Fruit fly (Drosophila melanogaster) whole organism, embryonic: ENCODE results near the gene miple1.
A peak's percentile ranks its signal among the peaks of the same experiment; 100 is the strongest.

ENCODE experiments used
- Blimp-1 ChIP-seq: fragments of 200-800 bp; sonication (Bioruptor generic); optimal IDR thresholded peaks from 3 replicates; lab custom pipeline; 2018; ENCODE audit warnings: missing biosample characterization, missing genetic modification characterization, mild to moderate bottlenecking, moderate library complexity, missing genetic modification reagents
- Bteb2 ChIP-seq: fragments of 200-800 bp; sonication (Bioruptor generic); optimal IDR thresholded peaks from 2 replicates; lab custom pipeline; 2016; ENCODE audit warnings: missing biosample characterization, missing genetic modification characterization
- CG10274 ChIP-seq: fragments of 200-800 bp; sonication (Bioruptor generic); optimal IDR thresholded peaks from 3 replicates; lab custom pipeline; 2017; ENCODE audit warnings: missing biosample characterization, mild to moderate bottlenecking, missing genetic modification characterization
- CG10979 ChIP-seq: fragments of 200-800 bp; sonication (Bioruptor generic); optimal IDR thresholded peaks from 2 replicates; lab custom pipeline; 2018; ENCODE audit warnings: missing biosample characterization, mild to moderate bottlenecking, missing genetic modification characterization, moderate library complexity
- CG12104 ChIP-seq: fragments of 200-800 bp; sonication (Bioruptor generic); optimal IDR thresholded peaks from 3 replicates; lab custom pipeline; 2016; ENCODE audit warnings: missing biosample characterization, missing genetic modification characterization
- CG12299 ChIP-seq: fragments of 200-800 bp; sonication (Bioruptor generic); optimal IDR thresholded peaks from 2 replicates; lab custom pipeline; 2018; ENCODE audit warnings: missing biosample characterization, mild to moderate bottlenecking, missing genetic modification characterization
- CG13123 ChIP-seq: fragments of 200-800 bp; sonication (Bioruptor generic); optimal IDR thresholded peaks from 2 replicates; lab custom pipeline; 2016; ENCODE audit warnings: missing biosample characterization, missing genetic modification characterization
- CG17385 ChIP-seq: fragments of 200-800 bp; sonication (Bioruptor generic); optimal IDR thresholded peaks from 3 replicates; lab custom pipeline; 2018; ENCODE audit warnings: missing biosample characterization, mild to moderate bottlenecking, missing genetic modification characterization
- CG17612 ChIP-seq: fragments of 200-800 bp; sonication (Bioruptor generic); IDR thresholded peaks from 2 replicates; pipeline ENCODE4 v1.3.6; 2022; ENCODE audit warnings: missing biosample characterization, missing genetic modification characterization
- CG17829 ChIP-seq: fragments of 200-800 bp; optimal IDR thresholded peaks from 2 replicates; lab custom pipeline; 2019; ENCODE audit warnings: missing biosample characterization, mild to moderate bottlenecking, missing genetic modification characterization, moderate library complexity
- CG2116 ChIP-seq: fragments of 200-800 bp; sonication (Bioruptor generic); optimal IDR thresholded peaks from 3 replicates; lab custom pipeline; 2018; ENCODE audit warnings: missing biosample characterization, mild to moderate bottlenecking, missing genetic modification characterization
- CG31224 ChIP-seq: fragments of 200-800 bp; sonication (Bioruptor generic); IDR thresholded peaks from 2 replicates; pipeline ENCODE4 v1.3.6; 2022; ENCODE audit warnings: missing biosample characterization, missing genetic modification characterization
- CG6683 ChIP-seq: fragments of 200-800 bp; sonication (Bioruptor generic); optimal IDR thresholded peaks from 2 replicates; lab custom pipeline; 2017; ENCODE audit warnings: missing biosample characterization, mild to moderate bottlenecking, missing genetic modification characterization, missing genetic modification reagents
- CG6854 ChIP-seq: fragments of 200-800 bp; sonication (Bioruptor generic); optimal IDR thresholded peaks from 3 replicates; lab custom pipeline; 2017; ENCODE audit warnings: missing biosample characterization, mild to moderate bottlenecking, missing genetic modification characterization
- CG7839 ChIP-seq: fragments of 200-800 bp; sonication (Bioruptor generic); optimal IDR thresholded peaks from 3 replicates; lab custom pipeline; 2018; ENCODE audit warnings: missing biosample characterization, mild to moderate bottlenecking, missing genetic modification characterization, moderate library complexity
- CG9817 ChIP-seq: fragments of 200-800 bp; sonication (Bioruptor generic); optimal IDR thresholded peaks from 2 replicates; lab custom pipeline; 2018; ENCODE audit warnings: missing biosample characterization, mild to moderate bottlenecking, missing genetic modification characterization, moderate library complexity
- Fer3 ChIP-seq: fragments of 200-800 bp; sonication (Bioruptor generic); optimal IDR thresholded peaks from 2 replicates; lab custom pipeline; 2018; ENCODE audit warnings: missing biosample characterization, mild to moderate bottlenecking, missing genetic modification characterization, moderate library complexity
- Lpt ChIP-seq: fragments of >200 bp; optimal IDR thresholded peaks from 2 replicates; lab custom pipeline; 2018; ENCODE audit warnings: missing biosample characterization, missing genetic modification characterization
- Mrtf ChIP-seq: fragments of 200-800 bp; sonication (Bioruptor generic); IDR thresholded peaks from 3 replicates; pipeline ENCODE4 v1.3.6; 2022; ENCODE audit warnings: missing biosample characterization, missing genetic modification characterization
- Optix ChIP-seq: fragments of 200-800 bp; sonication (Bioruptor generic); IDR thresholded peaks from 3 replicates; pipeline ENCODE4 v1.3.6; 2022; ENCODE audit warnings: missing biosample characterization, missing genetic modification characterization
- Scr ChIP-seq: fragments of 200-800 bp; sonication (Bioruptor generic); IDR thresholded peaks from 2 replicates; pipeline ENCODE4 v1.3.6; 2022; ENCODE audit warnings: missing biosample characterization, missing genetic modification characterization; ENCODE audit not compliant: partially characterized antibody
- Six4 ChIP-seq: fragments of 200-800 bp; sonication (Bioruptor generic); optimal IDR thresholded peaks from 2 replicates; lab custom pipeline; 2016; ENCODE audit warnings: missing biosample characterization, missing genetic modification characterization
- Sox102F ChIP-seq: fragments of 200-800 bp; sonication (Bioruptor generic); optimal IDR thresholded peaks from 2 replicates; lab custom pipeline; 2018; ENCODE audit warnings: missing biosample characterization, mild to moderate bottlenecking, missing genetic modification characterization, moderate library complexity
- TFAM ChIP-seq: fragments of 200-800 bp; sonication (Bioruptor generic); optimal IDR thresholded peaks from 2 replicates; lab custom pipeline; 2017; ENCODE audit warnings: missing biosample characterization, missing genetic modification characterization, inconsistent platforms
- Xrp1 ChIP-seq: fragments of 200-800 bp; sonication (Bioruptor generic); IDR thresholded peaks from 2 replicates; pipeline ENCODE4 v1.3.6; 2022; ENCODE audit warnings: missing biosample characterization, missing genetic modification characterization
- ab ChIP-seq: fragments of 200-800 bp; sonication (Bioruptor generic); optimal IDR thresholded peaks from 2 replicates; lab custom pipeline; 2016; ENCODE audit warnings: missing biosample characterization, missing genetic modification characterization
- ara ChIP-seq: fragments of 200-800 bp; sonication (Bioruptor generic); IDR thresholded peaks from 2 replicates; pipeline ENCODE4 v1.3.6; 2022; ENCODE audit warnings: missing biosample characterization, missing genetic modification characterization
- bigmax ChIP-seq: fragments of 200-800 bp; sonication (Bioruptor generic); optimal IDR thresholded peaks from 2 replicates; lab custom pipeline; 2018; ENCODE audit warnings: missing biosample characterization, mild to moderate bottlenecking, missing genetic modification characterization
- bowl ChIP-seq: fragments of 200-800 bp; sonication (Bioruptor generic); IDR thresholded peaks from 2 replicates; pipeline ENCODE4 v1.3.6; 2022; ENCODE audit warnings: missing biosample characterization, missing genetic modification characterization
- ci ChIP-seq: fragments of 200-800 bp; sonication (Bioruptor generic); IDR thresholded peaks from 3 replicates; pipeline ENCODE4 v1.3.6; 2022; ENCODE audit warnings: missing biosample characterization, missing genetic modification characterization
- en ChIP-seq: fragments of 200-800 bp; sonication (Bioruptor generic); optimal IDR thresholded peaks from 2 replicates; lab custom pipeline; 2016; ENCODE audit warnings: missing biosample characterization, missing genetic modification characterization
- fd102C ChIP-seq: fragments of 200-800 bp; sonication (Bioruptor generic); optimal IDR thresholded peaks from 2 replicates; lab custom pipeline; 2018; ENCODE audit warnings: missing biosample characterization, mild to moderate bottlenecking, missing genetic modification characterization, moderate library complexity
- fru ChIP-seq: fragments of >200 bp; optimal IDR thresholded peaks from 2 replicates; lab custom pipeline; 2017
- gcm2 ChIP-seq: fragments of 200-800 bp; sonication (Bioruptor generic); optimal IDR thresholded peaks from 2 replicates; lab custom pipeline; 2016; ENCODE audit warnings: missing biosample characterization, missing genetic modification characterization
- ham ChIP-seq: fragments of 200-800 bp; sonication (Bioruptor generic); IDR thresholded peaks from 2 replicates; pipeline ENCODE4 v1.3.6; 2022; ENCODE audit warnings: missing biosample characterization, missing genetic modification characterization
- kah ChIP-seq: fragments of 200-800 bp; sonication (Bioruptor generic); optimal IDR thresholded peaks from 2 replicates; lab custom pipeline; 2018; ENCODE audit warnings: missing biosample characterization, mild to moderate bottlenecking, missing genetic modification characterization
- ken ChIP-seq: fragments of 200-800 bp; sonication (Bioruptor generic); IDR thresholded peaks from 3 replicates; pipeline ENCODE4 v1.3.6; 2022; ENCODE audit warnings: missing biosample characterization, missing genetic modification characterization
- lab ChIP-seq: fragments of 200-800 bp; sonication (Bioruptor generic); optimal IDR thresholded peaks from 3 replicates; lab custom pipeline; 2017; ENCODE audit warnings: missing biosample characterization, missing genetic modification characterization, mild to moderate bottlenecking, moderate library complexity, missing genetic modification reagents
- lbe ChIP-seq: fragments of 200-800 bp; sonication (Bioruptor generic); optimal IDR thresholded peaks from 2 replicates; lab custom pipeline; 2016; ENCODE audit warnings: missing biosample characterization, mild to moderate bottlenecking, missing genetic modification characterization
- lola ChIP-seq, 3 experiments: fragments of >200 bp in 2 of 3; fragments of 200-800 bp in 1 of 3; sonication (Bioruptor generic) in 1 of 3; optimal IDR thresholded peaks; 2 replicates each; lab custom pipeline; 2017 to 2019; ENCODE audit warnings: missing biosample characterization in 3 of 3, missing genetic modification characterization in 3 of 3, mild to moderate bottlenecking in 1 of 3, moderate library complexity in 1 of 3
- lov ChIP-seq, 2 experiments: fragments of 200-800 bp in 1 of 2; fragments of >200 bp in 1 of 2; sonication (Bioruptor generic) in 1 of 2; IDR thresholded peaks in 1 of 2; optimal IDR thresholded peaks in 1 of 2; 2 replicates in 1 of 2; 3 replicates in 1 of 2; pipeline versions ENCODE4 v1.3.6 to Lab custom; 2017 to 2022; ENCODE audit warnings: missing biosample characterization in 1 of 2, missing genetic modification characterization in 1 of 2
- maf-S ChIP-seq: fragments of 200-800 bp; sonication (Bioruptor generic); optimal IDR thresholded peaks from 2 replicates; lab custom pipeline; 2016; ENCODE audit warnings: missing biosample characterization, missing genetic modification characterization
- peb ChIP-seq: fragments of 200-800 bp; sonication (Bioruptor generic); IDR thresholded peaks from 2 replicates; pipeline ENCODE4 v1.3.6; 2022; ENCODE audit warnings: missing biosample characterization, missing genetic modification characterization
- pfk ChIP-seq: fragments of 200-800 bp; sonication (Bioruptor generic); optimal IDR thresholded peaks from 2 replicates; lab custom pipeline; 2018; ENCODE audit warnings: missing biosample characterization, mild to moderate bottlenecking, missing genetic modification characterization, moderate library complexity
- pho ChIP-seq: fragments of 200-800 bp; sonication (Bioruptor generic); optimal IDR thresholded peaks from 2 replicates; lab custom pipeline; 2016; ENCODE audit warnings: missing biosample characterization, missing genetic modification characterization
- ro ChIP-seq: fragments of 200-800 bp; sonication (Bioruptor generic); IDR thresholded peaks from 2 replicates; pipeline ENCODE4 v1.3.6; 2022; ENCODE audit warnings: missing biosample characterization, missing genetic modification characterization
- run ChIP-seq: fragments of 200-800 bp; sonication (Bioruptor generic); optimal IDR thresholded peaks from 3 replicates; lab custom pipeline; 2018; ENCODE audit warnings: missing biosample characterization, mild to moderate bottlenecking, missing genetic modification characterization
- sc ChIP-seq, 3 experiments: fragments of >200 bp in 2 of 3; fragments of 200-800 bp in 1 of 3; sonication (Bioruptor generic) in 1 of 3; optimal IDR thresholded peaks; 2 replicates in 2 of 3; 3 replicates in 1 of 3; lab custom pipeline; 2017; ENCODE audit warnings: mild to moderate bottlenecking in 1 of 3, missing biosample characterization in 1 of 3, missing genetic modification characterization in 1 of 3, missing genetic modification reagents in 1 of 3
- ssp ChIP-seq: fragments of 200-800 bp; sonication (Bioruptor generic); IDR thresholded peaks from 2 replicates; pipeline ENCODE4 v1.3.6; 2022; ENCODE audit warnings: missing biosample characterization, missing genetic modification characterization
- tgo ChIP-seq: fragments of 200-800 bp; sonication (Bioruptor generic); IDR thresholded peaks from 3 replicates; pipeline ENCODE4 v1.3.6; 2022; ENCODE audit warnings: missing biosample characterization, missing genetic modification characterization
- wor ChIP-seq: fragments of 200-800 bp; sonication (Bioruptor generic); IDR thresholded peaks from 2 replicates; pipeline ENCODE4 v1.3.6; 2022; ENCODE audit warnings: missing biosample characterization, missing genetic modification characterization

The miple1 gene

DNA sequence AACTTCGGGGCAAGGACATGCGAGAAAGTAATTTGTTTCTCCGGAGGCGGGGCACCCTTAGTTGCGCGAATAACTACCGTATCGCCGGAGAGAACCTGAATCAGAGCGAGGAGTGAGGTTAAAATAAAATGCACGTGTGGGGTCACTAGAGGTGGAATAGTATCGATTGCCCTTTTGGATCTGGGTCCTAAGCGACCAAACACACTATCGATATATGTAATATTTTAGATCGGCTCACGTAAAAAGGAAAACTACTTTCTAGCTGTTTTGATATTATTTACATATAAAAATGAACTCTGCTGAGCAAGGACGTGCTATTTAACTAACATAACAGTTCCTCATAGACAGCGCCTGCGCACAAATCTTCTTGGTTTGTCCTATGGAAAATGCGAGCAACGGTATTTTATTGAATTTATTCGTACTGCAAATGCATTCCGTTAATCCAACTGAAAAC is 4.3 kb upstream of the miple1 start (continued):
- TF ChIP-seq sc (optimal IDR thresholded peaks at IDR 0.05; lab: Kevin White, UChicago) (no peak), sc (GFP tag; optimal IDR thresholded peaks at IDR 0.05; lab: Kevin White, UChicago) (no peak), bigmax (GFP tag; lab: Kevin White, UChicago) (peak; percentile 96), lbe (GFP tag; lab: Kevin White, UChicago) (no peak), Scr (GFP tag; lab: Robert Waterston, UW) (peak; percentile 89), ham (GFP tag; lab: Robert Waterston, UW) (no peak), CG9817 (tag; lab: Kevin White, UChicago) (no peak), kah (GFP tag; lab: Kevin White, UChicago) (no peak), TFAM (GFP tag; lab: Kevin White, UChicago) (no peak), ken (GFP tag; lab: Robert Waterston, UW) (no peak), peb (GFP tag; lab: Robert Waterston, UW) (no peak), Blimp-1 (GFP tag; lab: Kevin White, UChicago) (no peak), Sox102F (GFP tag; lab: Kevin White, UChicago) (no peak), CG17612 (GFP tag; lab: Robert Waterston, UW) (no peak), CG7839 (no peak), ssp (GFP tag; lab: Robert Waterston, UW) (no peak), ro (GFP tag; lab: Robert Waterston, UW) (no peak), CG6683 (GFP tag; lab: Kevin White, UChicago) (no peak), CG12299 (tag; lab: Kevin White, UChicago) (peak; percentile 2), CG13123 (GFP tag; lab: Kevin White, UChicago) (no peak), Optix (GFP tag; lab: Robert Waterston, UW) (no peak), CG17385 (GFP tag; lab: Kevin White, UChicago) (no peak), lola (GFP tag; optimal IDR thresholded peaks at IDR 0.05; lab: Kevin White, UChicago) (no peak), Bteb2 (no peak), CG10979 (tag; lab: Kevin White, UChicago) (no peak), tgo (GFP tag; lab: Robert Waterston, UW) (no peak), CG2116 (GFP tag; lab: Kevin White, UChicago) (peak; percentile 62), Mrtf (GFP tag; lab: Robert Waterston, UW) (no peak), ara (GFP tag; lab: Robert Waterston, UW) (no peak), pho (GFP tag; lab: Kevin White, UChicago) (no peak), Lpt (no peak), pfk (GFP tag; lab: Kevin White, UChicago) (no peak), CG6854 (GFP tag; lab: Kevin White, UChicago) (peak; percentile 6), en (GFP tag; lab: Kevin White, UChicago) (no peak), CG17829 (tag; lab: Kevin White, UChicago) (peak; percentile 7), lov (optimal IDR thresholded peaks at IDR 0.05; lab: Kevin White, UChicago) (no peak), lov (GFP tag; IDR thresholded peaks at IDR 0.05; lab: Robert Waterston, UW) (no peak), CG10274 (GFP tag; lab: Kevin White, UChicago) (no peak), gcm2 (GFP tag; lab: Kevin White, UChicago) (no peak), run (tag; lab: Kevin White, UChicago) (no peak), CG12104 (GFP tag; lab: Kevin White, UChicago) (no peak), Xrp1 (no peak), bowl (GFP tag; lab: Robert Waterston, UW) (no peak), ab (GFP tag; lab: Kevin White, UChicago) (no peak), CG31224 (GFP tag; lab: Robert Waterston, UW) (no peak), Six4 (no peak), fd102C (GFP tag; lab: Kevin White, UChicago) (no peak), Fer3 (tag; lab: Kevin White, UChicago) (no peak), maf-S (GFP tag; lab: Kevin White, UChicago) (no peak), fru (lab: Kevin White, UChicago) (no peak), lab (GFP tag; lab: Kevin White, UChicago) (no peak), wor (GFP tag; lab: Robert Waterston, UW) (no peak), ci (GFP tag; lab: Robert Waterston, UW) (no peak)
